Fruit fly (Drosophila melanogaster) whole organism, prepupa: ENCODE results near the gene CG10035.
A peak's percentile ranks its signal among the peaks of the same experiment; 100 is the strongest.

Experiments used
- CG10631 ChIP-seq: fragments of 200-800 bp; sonication (Bioruptor generic); optimal IDR thresholded peaks from 2 replicates; lab custom pipeline; 2016; ENCODE audit warnings: missing biosample characterization, missing genetic modification characterization
- CG10669 ChIP-seq: fragments of 200-800 bp; sonication (Bioruptor generic); optimal IDR thresholded peaks from 3 replicates; lab custom pipeline; 2018; ENCODE audit warnings: missing biosample characterization, mild to moderate bottlenecking, missing genetic modification characterization, moderate library complexity
- CG11294 ChIP-seq: fragments of 200-800 bp; sonication (Bioruptor generic); IDR thresholded peaks from 2 replicates; pipeline ENCODE4 v1.3.6; 2022; ENCODE audit warnings: missing biosample characterization, missing genetic modification characterization
- CG11762 ChIP-seq: fragments of 200-800 bp; sonication (Bioruptor generic); optimal IDR thresholded peaks from 3 replicates; lab custom pipeline; 2016; ENCODE audit warnings: missing biosample characterization, missing genetic modification characterization; ENCODE audit not compliant: insufficient read depth
- CG1621 ChIP-seq: fragments of 200-800 bp; sonication (Bioruptor generic); optimal IDR thresholded peaks from 3 replicates; lab custom pipeline; 2018; ENCODE audit warnings: missing biosample characterization, mild to moderate bottlenecking, missing genetic modification characterization
- CG3032 ChIP-seq: fragments of 200-800 bp; optimal IDR thresholded peaks from 2 replicates; lab custom pipeline; 2019; ENCODE audit warnings: missing biosample characterization, mild to moderate bottlenecking, missing genetic modification characterization, moderate library complexity
- CG3919 ChIP-seq: fragments of 200-800 bp; sonication (Bioruptor generic); optimal IDR thresholded peaks from 3 replicates; lab custom pipeline; 2016; ENCODE audit warnings: missing biosample characterization, missing genetic modification characterization
- CG6792 ChIP-seq: fragments of 200-800 bp; sonication (Bioruptor generic); optimal IDR thresholded peaks from 3 replicates; lab custom pipeline; 2016; ENCODE audit warnings: missing biosample characterization, missing genetic modification characterization
- CG6854 ChIP-seq: fragments of 200-800 bp; sonication (Bioruptor generic); optimal IDR thresholded peaks from 2 replicates; lab custom pipeline; 2017; ENCODE audit warnings: missing biosample characterization, mild to moderate bottlenecking, missing genetic modification characterization
- CG8632 ChIP-seq: fragments of 200-800 bp; sonication (Bioruptor generic); optimal IDR thresholded peaks from 3 replicates; lab custom pipeline; 2016; ENCODE audit warnings: missing biosample characterization, missing genetic modification characterization
- Eip75B ChIP-seq: fragments of 200-800 bp; sonication (Bioruptor generic); optimal IDR thresholded peaks from 3 replicates; lab custom pipeline; 2016; ENCODE audit warnings: missing biosample characterization, missing genetic modification characterization
- Eip93F ChIP-seq: fragments of 200-800 bp; sonication (Bioruptor generic); optimal IDR thresholded peaks from 2 replicates; lab custom pipeline; 2016; ENCODE audit warnings: missing biosample characterization, mild to moderate bottlenecking, missing genetic modification characterization
- Ets96B ChIP-seq: fragments of 200-800 bp; optimal IDR thresholded peaks from 2 replicates; lab custom pipeline; 2019; ENCODE audit warnings: missing biosample characterization, mild to moderate bottlenecking, missing genetic modification characterization, moderate library complexity
- Gug ChIP-seq: fragments of 200-800 bp; sonication (Bioruptor generic); IDR thresholded peaks from 2 replicates; pipeline ENCODE4 v1.3.6; 2022; ENCODE audit warnings: missing biosample characterization, missing genetic modification characterization
- Hr38 ChIP-seq: sonication (Bioruptor generic); optimal IDR thresholded peaks from 2 replicates; lab custom pipeline; 2016; ENCODE audit warnings: missing biosample characterization, missing genetic modification characterization
- Hr4 ChIP-seq: fragments of 200-800 bp; sonication (Bioruptor generic); optimal IDR thresholded peaks from 3 replicates; lab custom pipeline; 2016; ENCODE audit warnings: missing biosample characterization, missing genetic modification characterization
- Lpt ChIP-seq: fragments of 200-800 bp; sonication (Bioruptor generic); optimal IDR thresholded peaks from 3 replicates; lab custom pipeline; 2016; ENCODE audit warnings: missing biosample characterization, missing genetic modification characterization
- Met ChIP-seq: fragments of 200-800 bp; sonication (Bioruptor generic); optimal IDR thresholded peaks from 3 replicates; lab custom pipeline; 2016; ENCODE audit warnings: missing biosample characterization, missing genetic modification characterization
- Smox ChIP-seq: fragments of 200-800 bp; sonication (Bioruptor generic); optimal IDR thresholded peaks from 3 replicates; lab custom pipeline; 2016; ENCODE audit warnings: missing biosample characterization, missing genetic modification characterization
- Sox14 ChIP-seq: fragments of 200-800 bp; sonication (Bioruptor generic); optimal IDR thresholded peaks from 3 replicates; lab custom pipeline; 2016; ENCODE audit warnings: missing biosample characterization, missing genetic modification characterization
- cyc ChIP-seq: fragments of 200-800 bp; sonication (Bioruptor generic); optimal IDR thresholded peaks from 3 replicates; lab custom pipeline; 2016; ENCODE audit warnings: missing biosample characterization, missing genetic modification characterization
- dac ChIP-seq: fragments of 200-800 bp; sonication (Bioruptor generic); optimal IDR thresholded peaks from 2 replicates; lab custom pipeline; 2017; ENCODE audit warnings: missing biosample characterization, mild to moderate bottlenecking, missing genetic modification characterization
- dsx ChIP-seq: fragments of 200-800 bp; optimal IDR thresholded peaks from 3 replicates; lab custom pipeline; 2019; ENCODE audit warnings: missing biosample characterization, mild to moderate bottlenecking, missing genetic modification characterization, moderate library complexity; ENCODE audit not compliant: poor library complexity, severe bottlenecking
- esn ChIP-seq: fragments of 200-800 bp; sonication (Bioruptor generic); optimal IDR thresholded peaks from 2 replicates; lab custom pipeline; 2016; ENCODE audit warnings: missing biosample characterization, mild to moderate bottlenecking, missing genetic modification characterization, moderate library complexity
- fd85E ChIP-seq: fragments of 200-800 bp; sonication (Bioruptor generic); optimal IDR thresholded peaks from 3 replicates; lab custom pipeline; 2016; ENCODE audit warnings: missing biosample characterization, missing genetic modification characterization
- fkh ChIP-seq: fragments of 200-800 bp; sonication (Bioruptor generic); optimal IDR thresholded peaks from 3 replicates; lab custom pipeline; 2017; ENCODE audit warnings: missing biosample characterization, mild to moderate bottlenecking, missing genetic modification characterization, moderate library complexity
- lz ChIP-seq: fragments of 200-800 bp; sonication (Bioruptor generic); optimal IDR thresholded peaks from 3 replicates; lab custom pipeline; 2016; ENCODE audit warnings: missing biosample characterization, missing genetic modification characterization
- net ChIP-seq: fragments of 200-800 bp; sonication (Bioruptor generic); optimal IDR thresholded peaks from 3 replicates; lab custom pipeline; 2016; ENCODE audit warnings: missing biosample characterization, missing genetic modification characterization
- pdm3 ChIP-seq: fragments of 200-800 bp; sonication (Bioruptor generic); optimal IDR thresholded peaks from 3 replicates; lab custom pipeline; 2016; ENCODE audit warnings: missing biosample characterization, missing genetic modification characterization
- salr ChIP-seq, 2 experiments: fragments of 200-800 bp; sonication (Bioruptor generic); optimal IDR thresholded peaks; 3 replicates each; lab custom pipeline; 2016 to 2018; ENCODE audit warnings: missing biosample characterization in 2 of 2, missing genetic modification characterization in 2 of 2, mild to moderate bottlenecking in 1 of 2
- spab ChIP-seq: fragments of 200-800 bp; sonication (Bioruptor generic); optimal IDR thresholded peaks from 2 replicates; lab custom pipeline; 2017; ENCODE audit warnings: missing biosample characterization, mild to moderate bottlenecking, missing genetic modification characterization, missing genetic modification reagents
- ss ChIP-seq, 2 experiments: fragments of 200-800 bp; sonication (Bioruptor generic); optimal IDR thresholded peaks; 2 replicates in 1 of 2; 3 replicates in 1 of 2; lab custom pipeline; 2017 to 2018; ENCODE audit warnings: mild to moderate bottlenecking in 2 of 2, missing biosample characterization in 2 of 2, missing genetic modification characterization in 2 of 2, moderate library complexity in 1 of 2
- svp ChIP-seq: fragments of 200-800 bp; sonication (Bioruptor generic); peaks from one replicate; lab custom pipeline; 2016; ENCODE audit warnings: missing biosample characterization, missing genetic modification characterization
- topi ChIP-seq: fragments of 200-800 bp; sonication (Bioruptor generic); optimal IDR thresholded peaks from 3 replicates; lab custom pipeline; 2016; ENCODE audit warnings: missing biosample characterization, missing genetic modification characterization
- vri ChIP-seq: fragments of 200-800 bp; sonication (Bioruptor generic); optimal IDR thresholded peaks from 3 replicates; lab custom pipeline; 2016; ENCODE audit warnings: missing biosample characterization, mild to moderate bottlenecking, missing genetic modification characterization

The CG10035 gene

DNA sequence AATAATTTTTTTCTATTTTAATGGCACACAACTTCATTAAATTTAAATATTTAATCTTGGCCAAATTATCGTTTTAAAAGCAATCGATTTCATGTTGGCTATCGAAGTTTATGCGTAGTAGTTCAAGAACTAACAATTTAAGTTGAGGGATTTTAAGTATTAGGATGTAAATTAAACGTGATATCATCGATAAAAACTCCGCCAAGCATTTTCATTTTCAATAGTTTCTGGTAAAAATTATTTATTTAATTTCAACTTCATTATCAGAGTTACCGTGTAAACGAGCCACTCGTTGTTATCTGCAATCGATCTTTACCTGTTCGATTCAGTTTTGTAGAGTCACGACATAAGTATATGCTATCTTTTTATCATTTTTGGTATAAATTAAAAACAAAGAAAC is 20.4 kb upstream of the CG10035 start (continued):
- peak; percentile 91 for TF ChIP-seq CG10631 (GFP tag; lab: Kevin White, UChicago)
- TF ChIP-seq Hr38 (GFP tag; lab: Kevin White, UChicago): no peak
- TF ChIP-seq CG3032 (tag; lab: Kevin White, UChicago): peak; percentile 98
- TF ChIP-seq lz (GFP tag; lab: Kevin White, UChicago): peak; percentile 97
- peak; percentile 73 for TF ChIP-seq fkh (GFP tag; lab: Kevin White, UChicago)
- peak; percentile 95 for TF ChIP-seq Eip75B (GFP tag; lab: Kevin White, UChicago)
- peak; percentile 97 to 98 for TF ChIP-seq ss (GFP tag; optimal IDR thresholded peaks at IDR 0.05; lab: Kevin White, UChicago)
- TF ChIP-seq topi (GFP tag; lab: Kevin White, UChicago): peak; percentile 100
- peak; percentile 96 for TF ChIP-seq Smox (GFP tag; lab: Kevin White, UChicago)
- peak; percentile 100 for TF ChIP-seq CG3919 (GFP tag; lab: Kevin White, UChicago)
- peak; percentile 98 for TF ChIP-seq dsx
- TF ChIP-seq net (GFP tag; lab: Kevin White, UChicago): peak; percentile 94
- TF ChIP-seq Gug: peak; percentile 85
- peak; percentile 98 for TF ChIP-seq Ets96B (tag; lab: Kevin White, UChicago)
- TF ChIP-seq CG8632 (GFP tag; lab: Kevin White, UChicago): peak; percentile 97
- TF ChIP-seq salr (GFP tag; optimal IDR thresholded peaks at IDR 0.05; lab: Kevin White, UChicago): peak in 1 of 2 experiments; percentile 94
- TF ChIP-seq Hr4 (GFP tag; lab: Kevin White, UChicago): peak; percentile 93
- TF ChIP-seq fd85E (GFP tag; lab: Kevin White, UChicago): peak; percentile 97
- TF ChIP-seq Sox14 (GFP tag; lab: Kevin White, UChicago): peak; percentile 96
- TF ChIP-seq pdm3 (GFP tag; lab: Kevin White, UChicago): peak; percentile 93
- TF ChIP-seq CG1621: peak; percentile 94
- TF ChIP-seq CG10669 (GFP tag; lab: Kevin White, UChicago): peak; percentile 96
- TF ChIP-seq CG11294 (GFP tag; lab: Robert Waterston, UW): peak; percentile 75
- peak; percentile 81 for TF ChIP-seq Lpt (GFP tag; lab: Kevin White, UChicago)
- TF ChIP-seq cyc (GFP tag; lab: Kevin White, UChicago): peak; percentile 99
- TF ChIP-seq dac (GFP tag; lab: Kevin White, UChicago): peak; percentile 86

dm6 chr3R:12401672-12402296 is 19.3 kb upstream of the CG10035 start, which contains the start of gene DNAlig3:
Gene DNAlig3, minus strand, starts transcription at chr3R:12401839.
- TF ChIP-seq CG6854 (GFP tag; lab: Kevin White, UChicago): peak; percentile 51
- TF ChIP-seq ss (GFP tag; optimal IDR thresholded peaks at IDR 0.05; lab: Kevin White, UChicago): no peak
- peak; percentile 98 for TF ChIP-seq fkh (GFP tag; lab: Kevin White, UChicago)
- TF ChIP-seq CG6792 (GFP tag; lab: Kevin White, UChicago): no peak
- no peak for TF ChIP-seq Eip93F (GFP tag; lab: Kevin White, UChicago)
- no peak for TF ChIP-seq esn (GFP tag; lab: Kevin White, UChicago)
- TF ChIP-seq spab (GFP tag; lab: Kevin White, UChicago): no peak
- TF ChIP-seq CG10631 (GFP tag; lab: Kevin White, UChicago): no peak

DNA sequence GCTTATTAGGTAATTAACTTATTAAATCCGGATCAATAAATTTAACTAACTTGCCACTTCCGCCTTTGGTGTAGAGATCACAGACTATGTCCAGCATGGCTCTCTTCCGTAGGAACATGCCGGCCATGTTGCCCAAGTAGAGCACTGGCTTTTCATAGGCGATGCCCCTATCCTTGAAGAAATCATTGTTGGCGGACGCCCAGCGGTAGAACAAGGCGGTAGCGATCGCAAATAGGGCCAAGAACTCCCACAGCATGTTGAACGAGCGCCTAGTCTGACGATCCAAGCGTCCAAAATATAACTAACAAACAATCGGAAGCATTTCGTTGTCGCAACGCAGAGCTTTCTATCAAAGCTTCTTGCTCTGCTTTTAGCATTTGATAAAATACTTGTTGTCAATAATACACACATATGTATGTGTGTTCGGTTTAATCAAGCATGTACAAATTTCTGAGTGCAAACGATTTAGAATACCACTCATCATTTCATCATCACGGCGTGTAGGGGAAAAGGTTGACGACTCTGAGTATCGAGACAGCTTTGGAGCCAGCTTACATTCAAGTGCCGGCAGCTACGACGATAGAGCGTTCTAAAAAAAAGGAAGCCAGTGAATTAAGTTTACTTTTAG is 16.2 kb upstream of the CG10035 start, which contains the start of gene Cyp9f3:
Gene Cyp9f3 (minus strand): TSS at position 310 of the 628 bp plus-strand sequence.
- TF ChIP-seq vri (GFP tag; lab: Kevin White, UChicago): peak; percentile 44
- no peak for TF ChIP-seq CG11762
- peak; percentile 43 for TF ChIP-seq svp (GFP tag; lab: Kevin White, UChicago)
- no peak for TF ChIP-seq Met (GFP tag; lab: Kevin White, UChicago)
